Worm (Caenorhabditis elegans) whole organism, L1 larva: Measurements from ENCODE around the gene top-3.

ENCODE experiments used
- blmp-1 ChIP-seq: fragments of 150-350 bp; optimal IDR thresholded peaks from 2 replicates; lab custom pipeline; 2014; ENCODE audit warnings: missing biosample characterization, missing genetic modification characterization
- ceh-63 ChIP-seq: fragments of 200-800 bp; sonication (Bioruptor generic); optimal IDR thresholded peaks from 2 replicates; lab custom pipeline; 2018; ENCODE audit warnings: mild to moderate bottlenecking, missing genetic modification characterization, missing compliant biosample characterization
- dpl-1 ChIP-seq, 3 experiments: fragments of 150-350 bp in 2 of 3; sonication (generic microtip) in 1 of 3; optimal IDR thresholded peaks; 2 replicates each; lab custom pipeline; 2014 to 2017; ENCODE audit warnings: missing biosample characterization in 3 of 3, missing genetic modification characterization in 3 of 3, missing genetic modification reagents in 3 of 3
- efl-1 ChIP-seq, 4 experiments: fragments of 150-350 bp; optimal IDR thresholded peaks in 3 of 4; peaks in 1 of 4; 1 replicate in 1 of 4; 2 replicates in 3 of 4; lab custom pipeline; 2014; ENCODE audit warnings: missing biosample characterization in 2 of 4, missing genetic modification characterization in 2 of 4, missing genetic modification reagents in 2 of 4
- fkh-10 ChIP-seq: sonication (generic microtip); optimal IDR thresholded peaks from 2 replicates; lab custom pipeline; 2017; ENCODE audit warnings: missing biosample characterization, missing genetic modification reagents, missing genetic modification characterization
- jun-1 ChIP-seq: fragments of 150-350 bp; optimal IDR thresholded peaks from 2 replicates; lab custom pipeline; 2014; ENCODE audit warnings: missing biosample characterization, missing genetic modification reagents, missing genetic modification characterization
- lin-15B ChIP-seq: fragments of 150-350 bp; sonication (generic microtip); optimal IDR thresholded peaks from 3 replicates; lab custom pipeline; 2014; ENCODE audit warnings: missing biosample characterization, missing genetic modification characterization
- lsy-2 ChIP-seq, 2 experiments: fragments of 150-350 bp; optimal IDR thresholded peaks; 2 replicates each; lab custom pipeline; 2014; ENCODE audit warnings: missing biosample characterization in 2 of 2, missing genetic modification characterization in 2 of 2
- mab-9 ChIP-seq: fragments of 200-800 bp; sonication (Bioruptor generic); IDR thresholded peaks from 2 replicates; pipeline ENCODE4 v1.3.6; 2022; ENCODE audit warnings: missing genetic modification reagents, missing genetic modification characterization, missing compliant biosample characterization
- nhr-28 ChIP-seq: fragments of 150-350 bp; optimal IDR thresholded peaks from 2 replicates; lab custom pipeline; 2014; ENCODE audit warnings: missing biosample characterization, missing genetic modification characterization
- tlp-1 ChIP-seq: fragments of 150-350 bp; optimal IDR thresholded peaks from 2 replicates; lab custom pipeline; 2014; ENCODE audit warnings: missing biosample characterization, missing genetic modification characterization

DNA sequence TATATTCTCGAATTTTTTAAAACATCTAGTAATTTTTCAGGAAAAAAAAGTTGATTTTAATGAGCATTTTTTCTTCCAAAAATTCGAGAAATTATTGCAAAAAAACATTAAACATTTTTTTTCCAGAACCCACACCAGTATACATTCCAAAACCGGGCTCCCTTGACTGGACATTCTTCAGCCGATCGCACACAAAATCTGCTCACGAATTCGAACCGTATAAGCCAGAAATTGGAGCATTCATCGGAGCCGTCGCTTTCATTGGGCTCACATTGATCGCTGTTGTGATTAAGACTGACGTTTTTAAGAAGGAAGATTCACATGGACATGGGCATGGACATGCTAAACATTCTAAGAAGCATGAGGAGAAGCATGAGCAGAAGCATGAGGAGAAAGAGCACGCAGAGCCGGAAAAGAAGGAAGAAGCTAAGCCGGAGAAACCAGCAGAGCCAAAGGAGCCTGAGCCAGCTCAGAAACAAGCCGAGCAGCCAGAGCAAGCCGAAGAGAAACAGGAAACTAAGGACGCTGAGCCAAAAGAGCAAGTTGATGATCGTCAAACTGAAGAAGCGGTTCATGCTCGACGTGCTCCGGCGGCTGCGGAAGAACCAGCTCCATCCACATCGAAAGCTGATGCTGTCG, 31.8 kb upstream of the top-3 start:
- no peak for TF ChIP-seq lin-15B (tag; lab: Kevin White, UChicago)
- TF ChIP-seq nhr-28 (tag; lab: Kevin White, UChicago): no peak
- no peak for TF ChIP-seq lsy-2 (tag; optimal IDR thresholded peaks at IDR 0.05; lab: Kevin White, UChicago)
- no peak for TF ChIP-seq jun-1 (tag; lab: Kevin White, UChicago)
- no peak for TF ChIP-seq tlp-1 (tag; lab: Kevin White, UChicago)
- TF ChIP-seq dpl-1 (GFP tag; optimal IDR thresholded peaks at IDR 0.05; lab: Kevin White, UChicago): no peak
- TF ChIP-seq blmp-1 (tag; lab: Kevin White, UChicago): no peak
- TF ChIP-seq fkh-10 (GFP tag; lab: Kevin White, UChicago): no peak
- no peak for TF ChIP-seq ceh-63
- TF ChIP-seq mab-9 (GFP tag; lab: Robert Waterston, UW): no peak
- TF ChIP-seq efl-1 (optimal IDR thresholded peaks at IDR 0.05; lab: Kevin White, UChicago): no peak
- no peak for TF ChIP-seq efl-1 (GFP tag; optimal IDR thresholded peaks at IDR 0.05 in 1 of 2; lab: Kevin White, UChicago)
